Worm (Caenorhabditis elegans) whole organism, late embryonic: Measurements from ENCODE around the gene tpan-1.

Experiments
- ama-1 ChIP-seq: fragments of 150-350 bp; optimal IDR thresholded peaks from 2 replicates; lab custom pipeline; 2014
- ceh-45 ChIP-seq: fragments of 200-800 bp; sonication (Bioruptor generic); IDR thresholded peaks from 2 replicates; pipeline ENCODE4 v1.3.6; 2022; ENCODE audit warnings: missing genetic modification reagents, missing genetic modification characterization, missing compliant biosample characterization
- dmd-4 ChIP-seq: sonication (generic microtip); optimal IDR thresholded peaks from 2 replicates; lab custom pipeline; 2016; ENCODE audit warnings: borderline replicate concordance, missing genetic modification characterization, missing compliant biosample characterization
- elt-2 ChIP-seq: sonication (generic microtip); optimal IDR thresholded peaks from 2 replicates; lab custom pipeline; 2016; ENCODE audit warnings: missing genetic modification reagents, missing genetic modification characterization, missing compliant biosample characterization
- fkh-10 ChIP-seq: fragments of 150-350 bp; optimal IDR thresholded peaks from 2 replicates; lab custom pipeline; 2014; ENCODE audit warnings: missing biosample characterization, missing genetic modification reagents, missing genetic modification characterization
- hlh-6 ChIP-seq: sonication (generic microtip); optimal IDR thresholded peaks from 2 replicates; lab custom pipeline; 2016; ENCODE audit warnings: missing genotype, missing genetic modification characterization, missing compliant biosample characterization
- nhr-11 ChIP-seq: fragments of 150-350 bp; optimal IDR thresholded peaks from 2 replicates; lab custom pipeline; 2014; ENCODE audit warnings: missing biosample characterization, missing genetic modification characterization
- syd-9 ChIP-seq: sonication (generic microtip); optimal IDR thresholded peaks from 2 replicates; lab custom pipeline; 2016; ENCODE audit warnings: mild to moderate bottlenecking, missing genetic modification characterization, moderate library complexity, missing compliant biosample characterization
- unc-42 ChIP-seq: sonication (generic microtip); optimal IDR thresholded peaks from 2 replicates; lab custom pipeline; 2016; ENCODE audit warnings: missing genotype, missing genetic modification characterization, missing compliant biosample characterization

- TF ChIP-seq elt-2 (tag; lab: Kevin White, UChicago), result no peak
- no peak for TF ChIP-seq syd-9 (tag; lab: Kevin White, UChicago)
- no peak for TF ChIP-seq dmd-4 (tag; lab: Kevin White, UChicago)
- no peak for TF ChIP-seq unc-42
- no peak for TF ChIP-seq ceh-45
- no peak for TF ChIP-seq hlh-6
- no peak for TF ChIP-seq ama-1 (lab: Kevin White, UChicago)
- no peak for TF ChIP-seq nhr-11 (tag; lab: Kevin White, UChicago)
- no peak for TF ChIP-seq fkh-10 (GFP tag; lab: Kevin White, UChicago)
Observed at ce11 chrV:20807038-20807437, 17.7 kb downstream of the tpan-1 start, which contains the start of gene Y44A6D.6.
